Fruit fly (Drosophila melanogaster) whole organism, embryonic: Measurements from ENCODE around the gene CG6933.

Experiments used
- Ada2b ChIP-seq: fragments of 200-800 bp; sonication (Bioruptor generic); IDR thresholded peaks from 2 replicates; pipeline ENCODE4 v1.3.6; 2022; ENCODE audit warnings: missing biosample characterization, missing genetic modification characterization
- Atf6 ChIP-seq: fragments of 200-800 bp; sonication (Bioruptor generic); IDR thresholded peaks from 2 replicates; pipeline ENCODE4 v1.3.6; 2022; ENCODE audit warnings: missing biosample characterization, missing genetic modification characterization
- B-H1 ChIP-seq: fragments of 200-800 bp; sonication (Bioruptor generic); IDR thresholded peaks from 3 replicates; pipeline ENCODE4 v1.3.6; 2022; ENCODE audit warnings: missing biosample characterization, missing genetic modification characterization
- Blimp-1 ChIP-seq: fragments of 200-800 bp; sonication (Bioruptor generic); optimal IDR thresholded peaks from 3 replicates; lab custom pipeline; 2018; ENCODE audit warnings: missing biosample characterization, missing genetic modification characterization, mild to moderate bottlenecking, moderate library complexity, missing genetic modification reagents
- CG10274 ChIP-seq: fragments of 200-800 bp; sonication (Bioruptor generic); optimal IDR thresholded peaks from 3 replicates; lab custom pipeline; 2017; ENCODE audit warnings: missing biosample characterization, mild to moderate bottlenecking, missing genetic modification characterization
- CG10431 ChIP-seq: fragments of 200-800 bp; sonication (Bioruptor generic); optimal IDR thresholded peaks from 3 replicates; lab custom pipeline; 2018; ENCODE audit warnings: missing biosample characterization, mild to moderate bottlenecking, missing genetic modification characterization
- CG10959 ChIP-seq: fragments of 200-800 bp; sonication (Bioruptor generic); IDR thresholded peaks from 2 replicates; pipeline ENCODE4 v1.3.6; 2022; ENCODE audit warnings: missing biosample characterization, missing genetic modification characterization
- CG12155 ChIP-seq: fragments of 200-800 bp; sonication (Bioruptor generic); optimal IDR thresholded peaks from 3 replicates; lab custom pipeline; 2016; ENCODE audit warnings: missing biosample characterization, missing genetic modification characterization
- CG12391 ChIP-seq: fragments of 200-800 bp; sonication (Bioruptor generic); optimal IDR thresholded peaks from 3 replicates; lab custom pipeline; 2018; ENCODE audit warnings: missing biosample characterization, mild to moderate bottlenecking, missing genetic modification characterization, moderate library complexity
- CG12769 ChIP-seq: fragments of 200-800 bp; sonication (Bioruptor generic); optimal IDR thresholded peaks from 2 replicates; lab custom pipeline; 2019; ENCODE audit warnings: missing biosample characterization, mild to moderate bottlenecking, missing genetic modification characterization, moderate library complexity
- CG13424 ChIP-seq: fragments of 200-800 bp; sonication (Bioruptor generic); optimal IDR thresholded peaks from 2 replicates; lab custom pipeline; 2019; ENCODE audit warnings: missing biosample characterization, mild to moderate bottlenecking, missing genetic modification characterization, moderate library complexity
- CG14710 ChIP-seq: fragments of 200-800 bp; sonication (Bioruptor generic); optimal IDR thresholded peaks from 3 replicates; lab custom pipeline; 2019; ENCODE audit warnings: missing biosample characterization, mild to moderate bottlenecking, missing genetic modification characterization, moderate library complexity
- CG15011 ChIP-seq: fragments of 200-800 bp; sonication (Bioruptor generic); optimal IDR thresholded peaks from 3 replicates; lab custom pipeline; 2018; ENCODE audit warnings: missing biosample characterization, mild to moderate bottlenecking, missing genetic modification characterization
- CG15269 ChIP-seq: fragments of 200-800 bp; sonication (Bioruptor generic); optimal IDR thresholded peaks from 2 replicates; lab custom pipeline; 2018; ENCODE audit warnings: missing biosample characterization, mild to moderate bottlenecking, missing genetic modification characterization, moderate library complexity
- CG15479 ChIP-seq: fragments of 200-800 bp; sonication (Bioruptor generic); optimal IDR thresholded peaks from 3 replicates; lab custom pipeline; 2019; ENCODE audit warnings: missing biosample characterization, mild to moderate bottlenecking, missing genetic modification characterization, moderate library complexity
- CG16863 ChIP-seq: fragments of 200-800 bp; sonication (Bioruptor generic); optimal IDR thresholded peaks from 3 replicates; lab custom pipeline; 2016; ENCODE audit warnings: missing biosample characterization, missing genetic modification characterization
- CG18011 ChIP-seq: fragments of 200-800 bp; sonication (Bioruptor generic); optimal IDR thresholded peaks from 2 replicates; lab custom pipeline; 2017; ENCODE audit warnings: missing biosample characterization, missing genetic modification characterization, mild to moderate bottlenecking, moderate library complexity, missing genotype
- CG3281 ChIP-seq: fragments of 200-800 bp; sonication (Bioruptor generic); optimal IDR thresholded peaks from 3 replicates; lab custom pipeline; 2017; ENCODE audit warnings: missing biosample characterization, mild to moderate bottlenecking, missing genetic modification characterization
- CG4854 ChIP-seq: fragments of 200-800 bp; sonication (Bioruptor generic); optimal IDR thresholded peaks from 2 replicates; lab custom pipeline; 2016; ENCODE audit warnings: missing biosample characterization, missing genetic modification characterization, inconsistent platforms
- CG5953 ChIP-seq: fragments of 200-800 bp; sonication (Bioruptor generic); IDR thresholded peaks from 2 replicates; pipeline ENCODE4 v1.3.6; 2022; ENCODE audit warnings: missing biosample characterization, missing genetic modification characterization
- CG9609 ChIP-seq: fragments of 200-800 bp; sonication (Bioruptor generic); optimal IDR thresholded peaks from 3 replicates; lab custom pipeline; 2016; ENCODE audit warnings: missing biosample characterization, missing genetic modification characterization
- HLH3B ChIP-seq: fragments of 200-800 bp; sonication (Bioruptor generic); IDR thresholded peaks from 2 replicates; pipeline ENCODE4 v1.3.6; 2022; ENCODE audit warnings: missing biosample characterization, missing genetic modification characterization
- HmgD ChIP-seq: fragments of 200-800 bp; sonication (Bioruptor generic); optimal IDR thresholded peaks from 3 replicates; lab custom pipeline; 2016; ENCODE audit warnings: missing biosample characterization, missing genetic modification characterization
- Lpt ChIP-seq: fragments of >200 bp; optimal IDR thresholded peaks from 2 replicates; lab custom pipeline; 2018; ENCODE audit warnings: missing biosample characterization, missing genetic modification characterization
- Nf-YB ChIP-seq: fragments of 200-800 bp; sonication (Bioruptor generic); optimal IDR thresholded peaks from 3 replicates; lab custom pipeline; 2019; ENCODE audit warnings: missing biosample characterization, mild to moderate bottlenecking, missing genetic modification characterization, moderate library complexity
- Ptx1 ChIP-seq: fragments of 200-800 bp; sonication (Bioruptor generic); IDR thresholded peaks from 2 replicates; pipeline ENCODE4 v1.3.6; 2022; ENCODE audit warnings: missing biosample characterization, missing genetic modification characterization
- Spps ChIP-seq: fragments of 200-800 bp; sonication (Bioruptor generic); optimal IDR thresholded peaks from 2 replicates; lab custom pipeline; 2018; ENCODE audit warnings: missing biosample characterization, mild to moderate bottlenecking, missing genetic modification characterization
- Ssrp ChIP-seq: fragments of 200-800 bp; sonication (Bioruptor generic); optimal IDR thresholded peaks from 2 replicates; lab custom pipeline; 2018; ENCODE audit warnings: missing biosample characterization, mild to moderate bottlenecking, missing genetic modification characterization, moderate library complexity
- abd-A ChIP-seq: fragments of 200-800 bp; sonication (Bioruptor generic); optimal IDR thresholded peaks from 3 replicates; lab custom pipeline; 2019; ENCODE audit warnings: missing biosample characterization, mild to moderate bottlenecking, missing genetic modification characterization, moderate library complexity
- cg ChIP-seq: fragments of 200-800 bp; sonication (Bioruptor generic); optimal IDR thresholded peaks from 3 replicates; lab custom pipeline; 2019; ENCODE audit warnings: missing biosample characterization, mild to moderate bottlenecking, missing genetic modification characterization, moderate library complexity
- chn ChIP-seq: fragments of 200-800 bp; sonication (Bioruptor generic); optimal IDR thresholded peaks from 2 replicates; lab custom pipeline; 2016; ENCODE audit warnings: missing biosample characterization, missing genetic modification characterization
- corto ChIP-seq: fragments of 200-800 bp; sonication (Bioruptor generic); optimal IDR thresholded peaks from 2 replicates; lab custom pipeline; 2016; ENCODE audit warnings: missing biosample characterization, mild to moderate bottlenecking, missing genetic modification characterization, moderate library complexity
- dmrt99B ChIP-seq: fragments of 200-800 bp; sonication (Bioruptor generic); optimal IDR thresholded peaks from 2 replicates; lab custom pipeline; 2018; ENCODE audit warnings: missing biosample characterization, mild to moderate bottlenecking, missing genetic modification characterization, moderate library complexity
- esg ChIP-seq: fragments of 200-800 bp; sonication (Bioruptor generic); conservative IDR thresholded peaks from 2 replicates; pipeline ENCODE4 v1.3.6; 2022; ENCODE audit warnings: missing biosample characterization, missing genetic modification characterization
- ftz-f1 ChIP-seq: fragments of 200-800 bp; sonication (Bioruptor generic); optimal IDR thresholded peaks from 2 replicates; lab custom pipeline; 2016; ENCODE audit warnings: missing biosample characterization, missing genetic modification characterization
- gcm2 ChIP-seq: fragments of 200-800 bp; sonication (Bioruptor generic); optimal IDR thresholded peaks from 2 replicates; lab custom pipeline; 2016; ENCODE audit warnings: missing biosample characterization, missing genetic modification characterization
- gfzf ChIP-seq: fragments of 200-800 bp; sonication (Bioruptor generic); optimal IDR thresholded peaks from 2 replicates; lab custom pipeline; 2016; ENCODE audit warnings: missing biosample characterization, mild to moderate bottlenecking, missing genetic modification characterization, moderate library complexity
- jumu ChIP-seq: fragments of 200-800 bp; sonication (Bioruptor generic); optimal IDR thresholded peaks from 3 replicates; lab custom pipeline; 2016; ENCODE audit warnings: missing biosample characterization, missing genetic modification characterization
- ken ChIP-seq: fragments of 200-800 bp; sonication (Bioruptor generic); IDR thresholded peaks from 3 replicates; pipeline ENCODE4 v1.3.6; 2022; ENCODE audit warnings: missing biosample characterization, missing genetic modification characterization
- otp ChIP-seq: fragments of 200-800 bp; sonication (Bioruptor generic); IDR thresholded peaks from 3 replicates; pipeline ENCODE4, ENCODE4 v1.3.6; 2022; ENCODE audit warnings: missing biosample characterization, missing genetic modification characterization
- peb ChIP-seq: fragments of 200-800 bp; sonication (Bioruptor generic); IDR thresholded peaks from 2 replicates; pipeline ENCODE4 v1.3.6; 2022; ENCODE audit warnings: missing biosample characterization, missing genetic modification characterization
- run ChIP-seq: fragments of 200-800 bp; sonication (Bioruptor generic); optimal IDR thresholded peaks from 3 replicates; lab custom pipeline; 2018; ENCODE audit warnings: missing biosample characterization, mild to moderate bottlenecking, missing genetic modification characterization
- scrt ChIP-seq: fragments of 200-800 bp; sonication (Bioruptor generic); optimal IDR thresholded peaks from 2 replicates; lab custom pipeline; 2018; ENCODE audit warnings: missing biosample characterization, mild to moderate bottlenecking, missing genetic modification characterization, moderate library complexity
- slp2 ChIP-seq: fragments of 200-800 bp; sonication (Bioruptor generic); optimal IDR thresholded peaks from 2 replicates; lab custom pipeline; 2016; ENCODE audit warnings: missing biosample characterization, missing genetic modification characterization
- so ChIP-seq: fragments of 200-800 bp; sonication (Bioruptor generic); IDR thresholded peaks from 3 replicates; pipeline ENCODE4 v1.3.6; 2022; ENCODE audit warnings: missing biosample characterization, missing genetic modification characterization
- stwl ChIP-seq: fragments of 200-800 bp; sonication (Bioruptor generic); optimal IDR thresholded peaks from 3 replicates; lab custom pipeline; 2018; ENCODE audit warnings: missing biosample characterization, mild to moderate bottlenecking, missing genetic modification characterization, moderate library complexity
- tna ChIP-seq: fragments of 200-800 bp; sonication (Bioruptor generic); IDR thresholded peaks from 2 replicates; pipeline ENCODE4 v1.3.6; 2022; ENCODE audit warnings: missing biosample characterization, missing genetic modification characterization; ENCODE audit not compliant: partially characterized antibody
- toy ChIP-seq: fragments of 200-800 bp; sonication (Bioruptor generic); IDR thresholded peaks from 2 replicates; pipeline ENCODE4 v1.3.6; 2022; ENCODE audit warnings: missing biosample characterization, missing genetic modification characterization
- wdn ChIP-seq: fragments of 200-800 bp; sonication (Bioruptor generic); IDR thresholded peaks from 2 replicates; pipeline ENCODE4 v1.3.6; 2022; ENCODE audit warnings: missing biosample characterization, missing genetic modification characterization
- wor ChIP-seq: fragments of 200-800 bp; sonication (Bioruptor generic); IDR thresholded peaks from 2 replicates; pipeline ENCODE4 v1.3.6; 2022; ENCODE audit warnings: missing biosample characterization, missing genetic modification characterization
- zf30C ChIP-seq: fragments of 200-800 bp; sonication (Bioruptor generic); optimal IDR thresholded peaks from 3 replicates; lab custom pipeline; 2018; ENCODE audit warnings: missing biosample characterization, mild to moderate bottlenecking, missing genetic modification characterization

CG6933 gene

DNA sequence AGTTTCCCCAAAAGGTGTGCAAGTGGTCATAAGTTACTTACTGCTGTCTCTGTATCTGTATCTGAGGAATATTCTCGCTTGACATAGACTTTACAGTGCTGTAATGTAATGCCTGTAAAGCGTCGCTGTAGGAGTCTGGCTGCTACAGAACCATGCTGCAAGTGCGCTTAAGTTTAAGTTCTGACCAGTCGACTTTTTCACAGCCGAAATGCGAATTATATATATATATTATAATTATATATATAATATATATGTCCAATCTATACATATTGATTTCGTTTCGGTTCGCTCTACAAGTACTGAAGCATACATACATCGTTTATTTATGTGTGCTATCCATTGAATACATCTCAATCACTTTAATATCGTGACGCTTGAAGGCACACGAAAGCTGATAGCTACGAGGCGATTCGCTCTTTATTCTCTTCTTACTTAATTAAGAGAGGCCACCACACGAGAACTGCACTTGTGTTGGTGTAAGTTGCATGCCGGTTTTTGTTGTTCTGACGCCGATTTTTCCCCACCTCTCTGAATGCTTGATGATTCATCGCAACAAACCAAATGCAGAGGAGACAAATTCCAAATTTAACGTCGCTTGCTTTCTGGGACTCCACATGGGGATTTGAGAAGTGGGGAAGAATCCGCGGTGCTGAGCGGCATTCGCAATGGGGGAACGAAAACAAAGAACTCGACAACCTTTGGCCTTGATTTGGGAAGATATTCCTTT is 33.8 kb downstream of the CG6933 start (continued):
- TF ChIP-seq Atf6 (GFP tag; lab: Robert Waterston, UW) (no peak), CG12391 (tag; lab: Kevin White, UChicago) (no peak), CG12155 (no peak), gcm2 (no peak), CG18011 (GFP tag; lab: Kevin White, UChicago) (peak; percentile 99), Lpt (GFP tag; lab: Kevin White, UChicago) (no peak), CG15479 (GFP tag; lab: Kevin White, UChicago) (no peak), CG14710 (tag; lab: Kevin White, UChicago) (peak; percentile 24), chn (no peak), CG10959 (no peak), otp (GFP tag; lab: Robert Waterston, UW) (no peak), CG4854 (no peak), slp2 (GFP tag; lab: Kevin White, UChicago) (no peak), esg (GFP tag; lab: Robert Waterston, UW) (no peak), peb (no peak), ken (GFP tag; lab: Robert Waterston, UW) (no peak), CG9609 (GFP tag; lab: Kevin White, UChicago) (no peak), wdn (GFP tag; lab: Robert Waterston, UW) (no peak), scrt (GFP tag; lab: Kevin White, UChicago) (no peak), zf30C (GFP tag; lab: Kevin White, UChicago) (no peak), Ada2b (GFP tag; lab: Robert Waterston, UW) (no peak), ftz-f1 (GFP tag; lab: Kevin White, UChicago) (no peak), CG15011 (no peak), Ptx1 (GFP tag; lab: Robert Waterston, UW) (no peak), so (GFP tag; lab: Robert Waterston, UW) (no peak), CG10274 (GFP tag; lab: Kevin White, UChicago) (no peak), abd-A (tag; lab: Kevin White, UChicago) (no peak), Blimp-1 (GFP tag; lab: Kevin White, UChicago) (no peak), Nf-YB (GFP tag; lab: Kevin White, UChicago) (peak; percentile 6), CG16863 (GFP tag; lab: Kevin White, UChicago) (no peak), jumu (GFP tag; lab: Kevin White, UChicago) (no peak), Spps (tag; lab: Kevin White, UChicago) (no peak), corto (no peak), HmgD (GFP tag; lab: Kevin White, UChicago) (no peak), CG13424 (tag; lab: Kevin White, UChicago) (peak; percentile 3), CG15269 (tag; lab: Kevin White, UChicago) (peak; percentile 40), B-H1 (GFP tag; lab: Robert Waterston, UW) (no peak), dmrt99B (tag; lab: Kevin White, UChicago) (peak; percentile 16), gfzf (no peak), HLH3B (GFP tag; lab: Robert Waterston, UW) (no peak), run (no peak), CG5953 (GFP tag; lab: Robert Waterston, UW) (no peak), wor (no peak), toy (GFP tag; lab: Robert Waterston, UW) (no peak), CG10431 (GFP tag; lab: Kevin White, UChicago) (peak; percentile 37), CG3281 (GFP tag; lab: Kevin White, UChicago) (no peak), tna (no peak), Ssrp (no peak), CG12769 (tag; lab: Kevin White, UChicago) (no peak), cg (GFP tag; lab: Kevin White, UChicago) (peak; percentile 81), stwl (peak; percentile 80)
